Fruit fly (Drosophila melanogaster) whole organism, embryonic: ENCODE data around the gene CG33203.

Experiments
- CG10147 ChIP-seq: fragments of 200-800 bp; sonication (Bioruptor generic); optimal IDR thresholded peaks from 2 replicates; lab custom pipeline; 2019; ENCODE audit warnings: missing biosample characterization, mild to moderate bottlenecking, missing genetic modification characterization, moderate library complexity
- CG11398 ChIP-seq: fragments of 200-800 bp; sonication (Bioruptor generic); optimal IDR thresholded peaks from 2 replicates; lab custom pipeline; 2016; ENCODE audit warnings: missing biosample characterization, missing genetic modification characterization
- CG12659 ChIP-seq: fragments of 200-800 bp; sonication (Bioruptor generic); optimal IDR thresholded peaks from 3 replicates; lab custom pipeline; 2017; ENCODE audit warnings: mild to moderate bottlenecking, missing biosample characterization, missing genetic modification reagents, missing genetic modification characterization
- CG14441 ChIP-seq: fragments of 200-800 bp; sonication (Bioruptor generic); IDR thresholded peaks from 2 replicates; pipeline ENCODE4 v1.3.6; 2022; ENCODE audit warnings: missing biosample characterization, missing genetic modification characterization
- CG14710 ChIP-seq: fragments of 200-800 bp; sonication (Bioruptor generic); optimal IDR thresholded peaks from 3 replicates; lab custom pipeline; 2019; ENCODE audit warnings: missing biosample characterization, mild to moderate bottlenecking, missing genetic modification characterization, moderate library complexity
- CG14860 ChIP-seq: fragments of 200-800 bp; sonication (Bioruptor generic); IDR thresholded peaks from 3 replicates; pipeline ENCODE4 v1.3.6; 2022; ENCODE audit warnings: missing biosample characterization, missing genetic modification characterization; ENCODE audit not compliant: partially characterized antibody
- CG15514 ChIP-seq: fragments of 200-800 bp; sonication (Bioruptor generic); optimal IDR thresholded peaks from 3 replicates; lab custom pipeline; 2017; ENCODE audit warnings: missing biosample characterization, missing genetic modification characterization, mild to moderate bottlenecking, moderate library complexity, missing genetic modification reagents
- CG17612 ChIP-seq: fragments of 200-800 bp; sonication (Bioruptor generic); IDR thresholded peaks from 2 replicates; pipeline ENCODE4 v1.3.6; 2022; ENCODE audit warnings: missing biosample characterization, missing genetic modification characterization
- CG18476 ChIP-seq: fragments of 200-800 bp; sonication (Bioruptor generic); optimal IDR thresholded peaks from 2 replicates; lab custom pipeline; 2016; ENCODE audit warnings: missing biosample characterization, mild to moderate bottlenecking, missing genetic modification characterization
- CG18764 ChIP-seq: fragments of 200-800 bp; sonication (Bioruptor generic); optimal IDR thresholded peaks from 3 replicates; lab custom pipeline; 2016; ENCODE audit warnings: missing biosample characterization, missing genetic modification characterization
- CG31365 ChIP-seq: fragments of 200-800 bp; sonication (Bioruptor generic); optimal IDR thresholded peaks from 2 replicates; lab custom pipeline; 2018; ENCODE audit warnings: missing biosample characterization, mild to moderate bottlenecking, missing genetic modification characterization
- CG4730 ChIP-seq: fragments of 200-800 bp; sonication (Bioruptor generic); IDR thresholded peaks from 2 replicates; pipeline ENCODE4 v1.3.6; 2022; ENCODE audit warnings: missing biosample characterization, missing genetic modification characterization
- CG5180 ChIP-seq: fragments of 200-800 bp; sonication (Bioruptor generic); optimal IDR thresholded peaks from 3 replicates; lab custom pipeline; 2017; ENCODE audit warnings: missing biosample characterization, missing genetic modification characterization, mild to moderate bottlenecking, moderate library complexity, missing genetic modification reagents
- CG6175 ChIP-seq: fragments of 200-800 bp; sonication (Bioruptor generic); IDR thresholded peaks from 3 replicates; pipeline ENCODE4 v1.3.6; 2022; ENCODE audit warnings: missing biosample characterization, missing genetic modification characterization
- CG8359 ChIP-seq: fragments of 200-800 bp; sonication (Bioruptor generic); optimal IDR thresholded peaks from 2 replicates; lab custom pipeline; 2017; ENCODE audit warnings: missing biosample characterization, mild to moderate bottlenecking, missing genetic modification characterization, borderline replicate concordance
- CG9876 ChIP-seq: fragments of 200-800 bp; sonication (Bioruptor generic); optimal IDR thresholded peaks from 2 replicates; lab custom pipeline; 2016; ENCODE audit warnings: missing biosample characterization, missing genetic modification characterization
- CG9932 ChIP-seq: fragments of 200-800 bp; sonication (Bioruptor generic); IDR thresholded peaks from 2 replicates; pipeline ENCODE4 v1.3.6; 2022; ENCODE audit warnings: missing biosample characterization, missing genetic modification characterization
- Dek ChIP-seq: fragments of 200-800 bp; sonication (Bioruptor generic); optimal IDR thresholded peaks from 3 replicates; lab custom pipeline; 2019; ENCODE audit warnings: missing biosample characterization, mild to moderate bottlenecking, missing genetic modification characterization, moderate library complexity
- Dref ChIP-seq: fragments of 200-800 bp; sonication (Bioruptor generic); IDR thresholded peaks from 2 replicates; pipeline ENCODE4 v1.3.6; 2022; ENCODE audit warnings: missing biosample characterization, missing genetic modification characterization
- Elba2 ChIP-seq: fragments of 200-800 bp; sonication (Bioruptor generic); optimal IDR thresholded peaks from 3 replicates; lab custom pipeline; 2016; ENCODE audit warnings: missing biosample characterization, missing genetic modification characterization
- GATAe ChIP-seq: fragments of 200-800 bp; sonication (Bioruptor generic); conservative IDR thresholded peaks from 2 replicates; pipeline ENCODE4 v1.3.6; 2022; ENCODE audit warnings: missing biosample characterization, missing genetic modification characterization
- H2.0 ChIP-seq: fragments of 200-800 bp; sonication (Bioruptor generic); IDR thresholded peaks from 2 replicates; pipeline ENCODE4 v1.3.6; 2022; ENCODE audit warnings: missing biosample characterization, missing genetic modification characterization
- HHEX ChIP-seq: fragments of 200-800 bp; sonication (Bioruptor generic); optimal IDR thresholded peaks from 3 replicates; lab custom pipeline; 2017; ENCODE audit warnings: missing biosample characterization, mild to moderate bottlenecking, missing genetic modification characterization, missing genetic modification reagents
- HLH3B ChIP-seq: fragments of 200-800 bp; sonication (Bioruptor generic); IDR thresholded peaks from 2 replicates; pipeline ENCODE4 v1.3.6; 2022; ENCODE audit warnings: missing biosample characterization, missing genetic modification characterization
- Lpt ChIP-seq: fragments of >200 bp; optimal IDR thresholded peaks from 2 replicates; lab custom pipeline; 2018; ENCODE audit warnings: missing biosample characterization, missing genetic modification characterization
- NFAT ChIP-seq: fragments of 200-800 bp; sonication (Bioruptor generic); IDR thresholded peaks from 2 replicates; pipeline ENCODE4 v1.3.6; 2022; ENCODE audit warnings: missing biosample characterization, missing genetic modification characterization
- Ptx1 ChIP-seq: fragments of 200-800 bp; sonication (Bioruptor generic); IDR thresholded peaks from 2 replicates; pipeline ENCODE4 v1.3.6; 2022; ENCODE audit warnings: missing biosample characterization, missing genetic modification characterization
- Sin3A ChIP-seq: fragments of >200 bp; optimal IDR thresholded peaks from 2 replicates; lab custom pipeline; 2018
- Spps ChIP-seq: fragments of 200-800 bp; sonication (Bioruptor generic); optimal IDR thresholded peaks from 2 replicates; lab custom pipeline; 2018; ENCODE audit warnings: missing biosample characterization, mild to moderate bottlenecking, missing genetic modification characterization
- Taf1 ChIP-seq: fragments of 200-800 bp; sonication (Bioruptor generic); IDR thresholded peaks from 2 replicates; pipeline ENCODE4 v1.3.6; 2022; ENCODE audit warnings: missing biosample characterization, missing genetic modification characterization
- bsh ChIP-seq, 2 experiments: fragments of 200-800 bp; sonication (Bioruptor generic); optimal IDR thresholded peaks; 2 replicates each; lab custom pipeline; 2017 to 2018; ENCODE audit warnings: mild to moderate bottlenecking in 2 of 2, missing biosample characterization in 2 of 2, missing genetic modification characterization in 2 of 2, moderate library complexity in 1 of 2
- btn ChIP-seq: fragments of 200-800 bp; sonication (Bioruptor generic); optimal IDR thresholded peaks from 2 replicates; lab custom pipeline; 2016; ENCODE audit warnings: missing biosample characterization, missing genetic modification characterization
- crc ChIP-seq: fragments of 200-800 bp; sonication (Bioruptor generic); optimal IDR thresholded peaks from 2 replicates; lab custom pipeline; 2016; ENCODE audit warnings: missing biosample characterization, missing genetic modification characterization
- dimm ChIP-seq: fragments of 200-800 bp; sonication (Bioruptor generic); IDR thresholded peaks from 2 replicates; pipeline ENCODE4 v1.3.6; 2022; ENCODE audit warnings: missing biosample characterization, missing genetic modification characterization
- emc ChIP-seq: fragments of 200-800 bp; sonication (Bioruptor generic); optimal IDR thresholded peaks from 2 replicates; lab custom pipeline; 2016; ENCODE audit warnings: missing biosample characterization, missing genetic modification characterization
- fd3F ChIP-seq: fragments of 200-800 bp; sonication (Bioruptor generic); optimal IDR thresholded peaks from 2 replicates; lab custom pipeline; 2018; ENCODE audit warnings: missing biosample characterization, mild to moderate bottlenecking, missing genetic modification characterization, moderate library complexity
- hbn ChIP-seq: fragments of 200-800 bp; sonication (Bioruptor generic); IDR thresholded peaks from 2 replicates; pipeline ENCODE4 v1.3.6; 2022; ENCODE audit warnings: missing biosample characterization, missing genetic modification characterization; ENCODE audit not compliant: partially characterized antibody
- hkb ChIP-seq, 2 experiments: fragments of 200-800 bp in 1 of 2; fragments of >200 bp in 1 of 2; sonication (Bioruptor generic) in 1 of 2; IDR thresholded peaks in 1 of 2; optimal IDR thresholded peaks in 1 of 2; 2 replicates each; pipeline versions ENCODE4 v1.3.6 to Lab custom; 2017 to 2022; ENCODE audit warnings: missing biosample characterization in 1 of 2, missing genetic modification characterization in 1 of 2
- kah ChIP-seq: fragments of 200-800 bp; sonication (Bioruptor generic); optimal IDR thresholded peaks from 2 replicates; lab custom pipeline; 2018; ENCODE audit warnings: missing biosample characterization, mild to moderate bottlenecking, missing genetic modification characterization
- pita ChIP-seq: fragments of 200-800 bp; sonication (Bioruptor generic); optimal IDR thresholded peaks from 2 replicates; lab custom pipeline; 2017; ENCODE audit warnings: missing biosample characterization, mild to moderate bottlenecking, missing genetic modification characterization
- sisA ChIP-seq: fragments of 200-800 bp; sonication (Bioruptor generic); IDR thresholded peaks from 2 replicates; pipeline ENCODE4 v1.3.6; 2022; ENCODE audit warnings: missing biosample characterization, missing genetic modification characterization
- tio ChIP-seq: fragments of 200-800 bp; sonication (Bioruptor generic); optimal IDR thresholded peaks from 2 replicates; lab custom pipeline; 2017; ENCODE audit warnings: missing biosample characterization, missing genetic modification characterization, inconsistent platforms
- zfh1 ChIP-seq: fragments of 200-800 bp; sonication (Bioruptor generic); IDR thresholded peaks from 3 replicates; pipeline ENCODE4 v1.3.6; 2022; ENCODE audit warnings: missing biosample characterization, missing genetic modification characterization

CG33203 gene

dm6 chr3R:28887559-28888432 lies at the start of gene CG33203, which contains the start of gene Doa (continued):
- TF ChIP-seq Spps (tag; lab: Kevin White, UChicago) (no peak), CG6175 (no peak), btn (no peak), CG14710 (peak; percentile 68), Ptx1 (GFP tag; lab: Robert Waterston, UW) (peak; percentile 54), pita (GFP tag; lab: Kevin White, UChicago) (no peak), Lpt (GFP tag; lab: Kevin White, UChicago) (no peak), CG17612 (GFP tag; lab: Robert Waterston, UW) (no peak), Taf1 (GFP tag; lab: Robert Waterston, UW) (no peak), sisA (GFP tag; lab: Robert Waterston, UW) (peak; percentile 26; the same call in 1 of the 2 replicates), CG9932 (GFP tag; lab: Robert Waterston, UW) (peak; percentile 86), CG11398 (GFP tag; lab: Kevin White, UChicago) (peak; percentile 32), NFAT (peak; percentile 47; the same call in 1 of the 2 replicates), bsh (GFP tag; optimal IDR thresholded peaks at IDR 0.05; lab: Kevin White, UChicago) (peak in 1 of 2 experiments; percentile 7), H2.0 (peak; percentile 33; the same call in 1 of the 2 replicates), hbn (GFP tag; lab: Robert Waterston, UW) (peak; percentile 83), Dek (tag; lab: Kevin White, UChicago) (no peak), CG9876 (GFP tag; lab: Kevin White, UChicago) (peak; percentile 21), kah (no peak), CG31365 (tag; lab: Kevin White, UChicago) (no peak), Sin3A (peak; percentile 83), emc (peak; percentile 39), dimm (GFP tag; lab: Robert Waterston, UW) (no peak), crc (GFP tag; lab: Kevin White, UChicago) (peak; percentile 32), CG5180 (no peak), tio (GFP tag; lab: Kevin White, UChicago) (no peak), HHEX (GFP tag; lab: Kevin White, UChicago) (peak; percentile 14), GATAe (GFP tag; lab: Robert Waterston, UW) (no peak), CG8359 (GFP tag; lab: Kevin White, UChicago) (no peak), CG4730 (GFP tag; lab: Robert Waterston, UW) (no peak), CG15514 (GFP tag; lab: Kevin White, UChicago) (peak; percentile 68), CG10147 (GFP tag; lab: Kevin White, UChicago) (no peak), CG18476 (GFP tag; lab: Kevin White, UChicago) (peak; percentile 81), HLH3B (GFP tag; lab: Robert Waterston, UW) (no peak), Dref (GFP tag; lab: Robert Waterston, UW) (peak; percentile 96), CG14441 (GFP tag; lab: Robert Waterston, UW) (peak; percentile 44; the same call in 1 of the 2 replicates), CG14860 (peak; percentile 82), CG18764 (GFP tag; lab: Kevin White, UChicago) (peak; percentile 14), CG12659 (GFP tag; lab: Kevin White, UChicago) (peak; percentile 55), hkb (optimal IDR thresholded peaks at IDR 0.05; lab: Kevin White, UChicago) (peak; percentile 44), hkb (GFP tag; IDR thresholded peaks at IDR 0.05; lab: Robert Waterston, UW) (no peak), fd3F (GFP tag; lab: Kevin White, UChicago) (no peak), zfh1 (GFP tag; lab: Robert Waterston, UW) (peak; percentile 48; the same call in 1 of the 3 replicates), Elba2 (GFP tag; lab: Kevin White, UChicago) (no peak)
